Worm (Caenorhabditis elegans): ENCODE results near the gene mtm-9.

The mtm-9 gene

ce11 chrV:3712192-3712591 lies 31.2 kb upstream of the mtm-9 start:
- TF ChIP-seq ZK546.5 (tag; optimal IDR thresholded peaks at IDR 0.05) (no peak), vab-7 (GFP tag; IDR thresholded peaks at IDR 0.05) (no peak), fos-1 (tag; optimal IDR thresholded peaks at IDR 0.05) (no peak), mes-2 (tag; optimal IDR thresholded peaks at IDR 0.05; ENCODE audit: poor library complexity, severe bottlenecking) (peak; percentile 17), ceh-82 (tag; optimal IDR thresholded peaks at IDR 0.05) (no peak), daf-12 (tag; optimal IDR thresholded peaks at IDR 0.05) (no peak), snpc-4 (tag; optimal IDR thresholded peaks at IDR 0.05) (no peak), nhr-6 (tag; optimal IDR thresholded peaks at IDR 0.05) (no peak), lin-38 (GFP tag; IDR thresholded peaks at IDR 0.05) (0 out of 2 replicates have a peak, but pooled peaks have one; percentile 3), dpl-1 (GFP tag; optimal IDR thresholded peaks at IDR 0.05) (no peak), madf-9 (GFP tag; conservative IDR thresholded peaks at IDR 0.05) (no peak), hmg-1.1 (GFP tag; IDR thresholded peaks at IDR 0.05) (0 out of 2 replicates have a peak, but pooled peaks have one; percentile 10), rbr-2 (tag; optimal IDR thresholded peaks at IDR 0.05) (peak; percentile 3), spr-3 (GFP tag; optimal IDR thresholded peaks at IDR 0.05) (peak; percentile 9), ceh-32 (tag; optimal IDR thresholded peaks at IDR 0.05; ENCODE audit: poor library complexity) (no peak), arid-1 (GFP tag; conservative IDR thresholded peaks at IDR 0.05) (peak; percentile 26; the same call in 1 of the 2 replicates), F37D6.2 (tag; optimal IDR thresholded peaks at IDR 0.05) (peak; percentile 48), nhr-42 (GFP tag; IDR thresholded peaks at IDR 0.05) (no peak), nhr-76 (tag; optimal IDR thresholded peaks at IDR 0.05) (no peak)

- TF ChIP-seq hmg-1.1 (GFP tag; IDR thresholded peaks at IDR 0.05) (0 out of 2 replicates have a peak, but pooled peaks have one; percentile 24), cey-2 (tag; optimal IDR thresholded peaks at IDR 0.05; ENCODE audit: borderline replicate concordance, insufficient read depth) (no peak), ceh-28 (tag; optimal IDR thresholded peaks at IDR 0.05) (peak; percentile 57), arid-1 (GFP tag; conservative IDR thresholded peaks at IDR 0.05) (no peak), Y75B8A.6 (GFP tag; IDR thresholded peaks at IDR 0.05) (no peak), nhr-76 (tag; optimal IDR thresholded peaks at IDR 0.05) (no peak), lin-38 (GFP tag; IDR thresholded peaks at IDR 0.05) (no peak), lsy-2 (tag; optimal IDR thresholded peaks at IDR 0.05) (peak in 1 of 2 experiments; percentile 6), unc-62 (GFP tag; optimal IDR thresholded peaks at IDR 0.05 in 1 of 2) (peak in 1 of 2 experiments; percentile 0), unc-62 (tag; optimal IDR thresholded peaks at IDR 0.05) (no peak), nhr-77 (tag; optimal IDR thresholded peaks at IDR 0.05) (no peak), spr-3 (GFP tag; optimal IDR thresholded peaks at IDR 0.05) (no peak)
Measured at ce11 chrV:3712955-3713354, 30.4 kb upstream of the mtm-9 start.

- peak; percentile 80 for TF ChIP-seq set-16 (GFP tag; IDR thresholded peaks at IDR 0.05)
- TF ChIP-seq mes-2 (tag; optimal IDR thresholded peaks at IDR 0.05; ENCODE audit: poor library complexity, severe bottlenecking): no peak
- no peak for TF ChIP-seq ZK337.2 (GFP tag; IDR thresholded peaks at IDR 0.05)
- TF ChIP-seq Y75B8A.6 (GFP tag; IDR thresholded peaks at IDR 0.05): no peak
- no peak for TF ChIP-seq zfp-2 (tag; optimal IDR thresholded peaks at IDR 0.05)
- no peak for TF ChIP-seq pqm-1 (tag; optimal IDR thresholded peaks at IDR 0.05)
- no peak for TF ChIP-seq egl-43 (GFP tag; IDR thresholded peaks at IDR 0.05)
- TF ChIP-seq egl-27 (tag; optimal IDR thresholded peaks at IDR 0.05): no peak
- TF ChIP-seq hmg-1.1 (GFP tag; IDR thresholded peaks at IDR 0.05): peak; percentile 18; the same call in 1 of the 2 replicates
- no peak for TF ChIP-seq ZK546.5 (tag; optimal IDR thresholded peaks at IDR 0.05)
- no peak for TF ChIP-seq nhr-11 (tag; optimal IDR thresholded peaks at IDR 0.05)
- TF ChIP-seq dve-1 (tag; optimal IDR thresholded peaks at IDR 0.05; ENCODE audit: insufficient read depth): no peak
- no peak for TF ChIP-seq nhr-25 (tag; optimal IDR thresholded peaks at IDR 0.05; ENCODE audit: borderline replicate concordance, insufficient read depth)
- TF ChIP-seq aha-1 (tag): peak; percentile 41
- TF ChIP-seq lin-39 (tag; optimal IDR thresholded peaks at IDR 0.05): no peak
- TF ChIP-seq pha-4 (GFP tag; IDR thresholded peaks at IDR 0.05): no peak
- no peak for TF ChIP-seq pha-4 (tag; optimal IDR thresholded peaks at IDR 0.05)
- TF ChIP-seq lin-1 (GFP tag; IDR thresholded peaks at IDR 0.05): no peak
- no peak for TF ChIP-seq daf-8 (GFP tag; IDR thresholded peaks at IDR 0.05)
- TF ChIP-seq hlh-11 (tag; optimal IDR thresholded peaks at IDR 0.05): no peak
- no peak for TF ChIP-seq ceh-20 (GFP tag; IDR thresholded peaks at IDR 0.05)
Measured at ce11 chrV:3714750-3715149, 28.6 kb upstream of the mtm-9 start.
